Worm (Caenorhabditis elegans): ENCODE data around the gene T01D1.8.
A peak's percentile ranks its signal among the peaks of the same experiment; 100 is the strongest.

T01D1.8 gene

ce11 chrII:216598-216997 lies 30.1 kb downstream of the T01D1.8 start, which contains the start of gene F48A11.4 (continued):
- TF ChIP-seq F10E7.11 (tag; optimal IDR thresholded peaks at IDR 0.05) = no peak
- TF ChIP-seq zfh-2 (GFP tag; conservative IDR thresholded peaks at IDR 0.05) = no peak
- TF ChIP-seq chd-7 (tag; optimal IDR thresholded peaks at IDR 0.05) = peak; percentile 45
- TF ChIP-seq xnd-1 (tag; optimal IDR thresholded peaks at IDR 0.05) = peak; percentile 47
- TF ChIP-seq nfya-1 (tag; optimal IDR thresholded peaks at IDR 0.05; ENCODE audit: borderline replicate concordance, insufficient read depth) = no peak
- peak; percentile 57 for TF ChIP-seq snpc-3.4 (tag; optimal IDR thresholded peaks at IDR 0.05)
- no peak for TF ChIP-seq F37B4.10 (GFP tag; IDR thresholded peaks at IDR 0.05)
- peak; percentile 52; the same call in 1 of the 2 replicates for TF ChIP-seq hsf-1 (GFP tag; IDR thresholded peaks at IDR 0.05)
- peak; percentile 78 for TF ChIP-seq hmg-20 (GFP tag; IDR thresholded peaks at IDR 0.05)
- TF ChIP-seq egrh-3 (GFP tag; IDR thresholded peaks at IDR 0.05) = no peak
- TF ChIP-seq aptf-2 (GFP tag; conservative IDR thresholded peaks at IDR 0.05) = no peak
- TF ChIP-seq ceh-79 (tag; optimal IDR thresholded peaks at IDR 0.05) = peak; percentile 28
- peak; percentile 28; the same call in 1 of the 2 replicates for TF ChIP-seq cebp-1 (GFP tag; IDR thresholded peaks at IDR 0.05)
- TF ChIP-seq cebp-1 (tag; optimal IDR thresholded peaks at IDR 0.05) = peak; percentile 84
- TF ChIP-seq Y95B8A.8 (GFP tag; IDR thresholded peaks at IDR 0.05) = peak; percentile 89
- 0 out of 2 replicates have a peak, but pooled peaks have one; percentile 4 for TF ChIP-seq B0019.2 (GFP tag; conservative IDR thresholded peaks at IDR 0.05)
- no peak for TF ChIP-seq nfya-2 (GFP tag; IDR thresholded peaks at IDR 0.05)
- 0 out of 2 replicates have a peak, but pooled peaks have one; percentile 4 for TF ChIP-seq ceh-58 (GFP tag; IDR thresholded peaks at IDR 0.05)
- peak; percentile 84; the same call in 1 of the 2 replicates for TF ChIP-seq ceh-40 (GFP tag; IDR thresholded peaks at IDR 0.05)
- TF ChIP-seq nhr-80 (tag; optimal IDR thresholded peaks at IDR 0.05) = peak; percentile 10
- no peak for TF ChIP-seq sptf-2 (GFP tag; optimal IDR thresholded peaks at IDR 0.05)
- TF ChIP-seq unc-130 (GFP tag; optimal IDR thresholded peaks at IDR 0.05) = peak; percentile 31
- peak; percentile 80 for TF ChIP-seq D2030.7 (GFP tag; IDR thresholded peaks at IDR 0.05)
- TF ChIP-seq madf-6 (GFP tag; IDR thresholded peaks at IDR 0.05) = peak; percentile 82
- TF ChIP-seq ceh-100 (GFP tag; IDR thresholded peaks at IDR 0.05) = peak; percentile 79
- TF ChIP-seq ekl-4 (GFP tag; IDR thresholded peaks at IDR 0.05) = peak; percentile 94
- no peak for TF ChIP-seq Y67H2A.10 (GFP tag; conservative IDR thresholded peaks at IDR 0.05)
- no peak for TF ChIP-seq ets-4 (GFP tag; optimal IDR thresholded peaks at IDR 0.05)
- peak; percentile 63 for TF ChIP-seq dpff-1 (tag; optimal IDR thresholded peaks at IDR 0.05)
- peak; percentile 67 for TF ChIP-seq tbp1 (GFP tag; optimal IDR thresholded peaks at IDR 0.05)
- no peak for TF ChIP-seq F55B11.4 (tag; optimal IDR thresholded peaks at IDR 0.05; ENCODE audit: borderline replicate concordance, insufficient read depth)
- no peak for TF ChIP-seq sdz-38 (tag; optimal IDR thresholded peaks at IDR 0.05)
- TF ChIP-seq B0261.1 (tag; optimal IDR thresholded peaks at IDR 0.05) = no peak
- peak; percentile 53; the same call in 1 of the 2 replicates for TF ChIP-seq lin-26 (GFP tag; IDR thresholded peaks at IDR 0.05)
- no peak for TF ChIP-seq lsy-27 (tag; optimal IDR thresholded peaks at IDR 0.05; ENCODE audit: borderline replicate concordance, insufficient read depth)
- TF ChIP-seq lin-40 (tag; optimal IDR thresholded peaks at IDR 0.05) = peak; percentile 93
- TF ChIP-seq attf-6 (GFP tag; IDR thresholded peaks at IDR 0.05) = 0 out of 2 replicates have a peak, but pooled peaks have one; percentile 63
- TF ChIP-seq F52B5.7 (tag; optimal IDR thresholded peaks at IDR 0.05) = peak; percentile 79
- TF ChIP-seq B0336.3 (GFP tag; IDR thresholded peaks at IDR 0.05) = peak; percentile 89
- TF ChIP-seq nhr-179 (tag; optimal IDR thresholded peaks at IDR 0.05) = no peak
- peak; percentile 71; the same call in 1 of the 2 replicates for TF ChIP-seq egl-44 (GFP tag; IDR thresholded peaks at IDR 0.05)
- TF ChIP-seq ceh-27 (GFP tag; optimal IDR thresholded peaks at IDR 0.05) = peak; percentile 76
- TF ChIP-seq F49E8.2 (tag; optimal IDR thresholded peaks at IDR 0.05; ENCODE audit: insufficient read depth) = peak; percentile 56
- TF ChIP-seq nfyb-1 (GFP tag; IDR thresholded peaks at IDR 0.05) = peak; percentile 95
- TF ChIP-seq atf-7 (tag; optimal IDR thresholded peaks at IDR 0.05) = peak; percentile 61
- peak; percentile 70 for TF ChIP-seq F33H1.4 (GFP tag; IDR thresholded peaks at IDR 0.05)
- peak; percentile 55 for TF ChIP-seq lsl-1 (GFP tag; optimal IDR thresholded peaks at IDR 0.05)
- peak; percentile 95 for TF ChIP-seq Y53G8AR.9 (GFP tag; conservative IDR thresholded peaks at IDR 0.05)
